Worm (Caenorhabditis elegans): Measurements from ENCODE around the gene B0252.1.
A peak's percentile ranks its signal among the peaks of the same experiment; 100 is the strongest.

B0252.1 gene

ce11 chrII:6891176-6891575 is 28.3 kb upstream of the B0252.1 start (continued):
- 0 out of 2 replicates have a peak, but pooled peaks have one; percentile 42 for TF ChIP-seq let-526 (GFP tag; IDR thresholded peaks at IDR 0.05)
- no peak for TF ChIP-seq F10E7.11 (tag; optimal IDR thresholded peaks at IDR 0.05)
- no peak for TF ChIP-seq madf-8 (GFP tag; conservative IDR thresholded peaks at IDR 0.05)
- TF ChIP-seq rcor-1 (GFP tag; IDR thresholded peaks at IDR 0.05): 0 out of 2 replicates have a peak, but pooled peaks have one; percentile 6
- no peak for TF ChIP-seq efl-1 (GFP tag; optimal IDR thresholded peaks at IDR 0.05)
- TF ChIP-seq cebp-2 (GFP tag; IDR thresholded peaks at IDR 0.05): no peak
- no peak for TF ChIP-seq ztf-22 (GFP tag; optimal IDR thresholded peaks at IDR 0.05)
- TF ChIP-seq madf-10 (tag; optimal IDR thresholded peaks at IDR 0.05): peak; percentile 39
- peak in 1 of 3 experiments; percentile 49 for TF ChIP-seq lin-35 (GFP tag; optimal IDR thresholded peaks at IDR 0.05)
- no peak for TF ChIP-seq T26A5.8 (tag; optimal IDR thresholded peaks at IDR 0.05)
- peak; percentile 55 for TF ChIP-seq attf-5 (GFP tag; optimal IDR thresholded peaks at IDR 0.05)
- TF ChIP-seq hrde-1 (tag; optimal IDR thresholded peaks at IDR 0.05; ENCODE audit: borderline replicate concordance): peak; percentile 6
- no peak for TF ChIP-seq unc-62 (GFP tag; optimal IDR thresholded peaks at IDR 0.05)
- no peak for TF ChIP-seq fkh-3 (tag; optimal IDR thresholded peaks at IDR 0.05)
- peak; percentile 66 for TF ChIP-seq ama-1 (optimal IDR thresholded peaks at IDR 0.05)
- no peak for TF ChIP-seq ama-1 (GFP tag; optimal IDR thresholded peaks at IDR 0.05)
- TF ChIP-seq madf-3 (GFP tag; IDR thresholded peaks at IDR 0.05): no peak
- TF ChIP-seq F57C9.4 (tag; optimal IDR thresholded peaks at IDR 0.05): no peak
- TF ChIP-seq nhr-90 (tag; optimal IDR thresholded peaks at IDR 0.05): peak; percentile 63
- TF ChIP-seq nfya-2 (GFP tag; IDR thresholded peaks at IDR 0.05): no peak
- no peak for TF ChIP-seq tbx-9 (tag; optimal IDR thresholded peaks at IDR 0.05; ENCODE audit: borderline replicate concordance)
- no peak for TF ChIP-seq ceh-27 (GFP tag; optimal IDR thresholded peaks at IDR 0.05)
- TF ChIP-seq lin-40 (tag; optimal IDR thresholded peaks at IDR 0.05): no peak
- TF ChIP-seq snpc-1.1 (tag; optimal IDR thresholded peaks at IDR 0.05; ENCODE audit: insufficient read depth): no peak
- TF ChIP-seq snpc-1.3 (tag; optimal IDR thresholded peaks at IDR 0.05; ENCODE audit: insufficient read depth): no peak
- no peak for TF ChIP-seq xnd-1 (tag; optimal IDR thresholded peaks at IDR 0.05)
- no peak for TF ChIP-seq rpc-1 (optimal IDR thresholded peaks at IDR 0.05)
- no peak for TF ChIP-seq rpc-1 (tag; optimal IDR thresholded peaks at IDR 0.05)
- TF ChIP-seq Y95B8A.8 (GFP tag; IDR thresholded peaks at IDR 0.05): no peak
- no peak for TF ChIP-seq ceh-100 (GFP tag; IDR thresholded peaks at IDR 0.05)
- TF ChIP-seq B0261.1 (tag; optimal IDR thresholded peaks at IDR 0.05): no peak
- no peak for TF ChIP-seq B0035.1 (tag; optimal IDR thresholded peaks at IDR 0.05)
- peak; percentile 5 for TF ChIP-seq repo-1 (tag; optimal IDR thresholded peaks at IDR 0.05)
- TF ChIP-seq aptf-3 (GFP tag; IDR thresholded peaks at IDR 0.05): no peak
- no peak for TF ChIP-seq sptf-2 (GFP tag; optimal IDR thresholded peaks at IDR 0.05)
- TF ChIP-seq athp-1 (tag; optimal IDR thresholded peaks at IDR 0.05): peak; percentile 13
- TF ChIP-seq rec-8 (tag; optimal IDR thresholded peaks at IDR 0.05): no peak
- TF ChIP-seq F49E8.2 (tag; optimal IDR thresholded peaks at IDR 0.05; ENCODE audit: insufficient read depth): no peak
- no peak for TF ChIP-seq hlh-12 (tag; optimal IDR thresholded peaks at IDR 0.05)
- TF ChIP-seq F37B4.10 (GFP tag; IDR thresholded peaks at IDR 0.05): 0 out of 2 replicates have a peak, but pooled peaks have one; percentile 78
- no peak for TF ChIP-seq egl-18 (GFP tag; IDR thresholded peaks at IDR 0.05)
- TF ChIP-seq ceh-79 (tag; optimal IDR thresholded peaks at IDR 0.05): no peak
- TF ChIP-seq C17E4.6 (GFP tag; IDR thresholded peaks at IDR 0.05): no peak
- peak; percentile 68 for TF ChIP-seq chd-7 (tag; optimal IDR thresholded peaks at IDR 0.05)
- TF ChIP-seq F57A8.1 (GFP tag; optimal IDR thresholded peaks at IDR 0.05): no peak
- peak; percentile 43; the same call in 1 of the 2 replicates for TF ChIP-seq dox-1 (GFP tag; IDR thresholded peaks at IDR 0.05)
- no peak for TF ChIP-seq snpc-3.4 (tag; optimal IDR thresholded peaks at IDR 0.05)
- no peak for TF ChIP-seq ztf-28 (GFP tag; IDR thresholded peaks at IDR 0.05)
- no peak for TF ChIP-seq dpff-1 (tag; optimal IDR thresholded peaks at IDR 0.05)
